Worm (Caenorhabditis elegans) whole organism, L1 larva: Measurements from ENCODE around the gene F35H10.3.

ENCODE experiments used
- fkh-10 ChIP-seq: sonication (generic microtip); optimal IDR thresholded peaks from 2 replicates; lab custom pipeline; 2017; ENCODE audit warnings: missing biosample characterization, missing genetic modification reagents, missing genetic modification characterization
- lin-39 ChIP-seq: fragments of 150-350 bp; optimal IDR thresholded peaks from 2 replicates; lab custom pipeline; 2014; ENCODE audit warnings: missing biosample characterization, missing genetic modification reagents, missing genetic modification characterization

- no peak for TF ChIP-seq lin-39 (tag; lab: Kevin White, UChicago)
- no peak for TF ChIP-seq fkh-10 (GFP tag; lab: Kevin White, UChicago)
Observed at ce11 chrIV:8325667-8326066, at the start of gene F35H10.3.
